Worm (Caenorhabditis elegans) whole organism, L2 larva: ENCODE measurements around the gene arrd-15.

Experiments
- C34F6.9 ChIP-seq: fragments of 150-350 bp; optimal IDR thresholded peaks from 2 replicates; lab custom pipeline; 2014; ENCODE audit warnings: missing biosample characterization, missing genetic modification characterization
- ZK546.5 ChIP-seq: sonication (generic microtip); optimal IDR thresholded peaks from 2 replicates; lab custom pipeline; 2017; ENCODE audit warnings: missing biosample characterization, missing genetic modification characterization
- ama-1 ChIP-seq: fragments of 150-350 bp; optimal IDR thresholded peaks from 2 replicates; lab custom pipeline; 2018; ENCODE audit warnings: inconsistent platforms
- nhr-12 ChIP-seq: fragments of 150-350 bp; optimal IDR thresholded peaks from 2 replicates; lab custom pipeline; 2014; ENCODE audit warnings: missing biosample characterization, missing genetic modification characterization
- nhr-21 ChIP-seq: fragments of 150-350 bp; optimal IDR thresholded peaks from 2 replicates; lab custom pipeline; 2014; ENCODE audit warnings: missing biosample characterization, missing genetic modification characterization
- nhr-77 ChIP-seq: fragments of 150-350 bp; optimal IDR thresholded peaks from 2 replicates; lab custom pipeline; 2014; ENCODE audit warnings: missing biosample characterization, missing genetic modification characterization
- unc-55 ChIP-seq: fragments of 150-350 bp; sonication (generic microtip); optimal IDR thresholded peaks from 3 replicates; lab custom pipeline; 2014; ENCODE audit warnings: missing biosample characterization, missing genetic modification reagents, missing genetic modification characterization
- zag-1 ChIP-seq: fragments of 150-350 bp; optimal IDR thresholded peaks from 2 replicates; lab custom pipeline; 2014; ENCODE audit warnings: missing biosample characterization, missing genetic modification characterization
- ztf-4 ChIP-seq: fragments of 150-350 bp; optimal IDR thresholded peaks from 2 replicates; lab custom pipeline; 2014; ENCODE audit warnings: missing biosample characterization, missing genetic modification characterization

- TF ChIP-seq nhr-21 (tag; lab: Kevin White, UChicago) (no peak), zag-1 (tag; lab: Kevin White, UChicago) (no peak), C34F6.9 (no peak), ZK546.5 (tag; lab: Kevin White, UChicago) (no peak), nhr-77 (tag; lab: Kevin White, UChicago) (no peak), ztf-4 (tag; lab: Kevin White, UChicago) (no peak), ama-1 (lab: Kevin White, UChicago) (no peak), nhr-12 (tag; lab: Kevin White, UChicago) (no peak), unc-55 (no peak)
Measured at ce11 chrIII:8934378-8934777, 4.6 kb downstream of the arrd-15 start.
